Fruit fly (Drosophila melanogaster): ENCODE measurements around the gene Elp6.
A peak's percentile ranks its signal among the peaks of the same experiment; 100 is the strongest.

The Elp6 gene

DNA sequence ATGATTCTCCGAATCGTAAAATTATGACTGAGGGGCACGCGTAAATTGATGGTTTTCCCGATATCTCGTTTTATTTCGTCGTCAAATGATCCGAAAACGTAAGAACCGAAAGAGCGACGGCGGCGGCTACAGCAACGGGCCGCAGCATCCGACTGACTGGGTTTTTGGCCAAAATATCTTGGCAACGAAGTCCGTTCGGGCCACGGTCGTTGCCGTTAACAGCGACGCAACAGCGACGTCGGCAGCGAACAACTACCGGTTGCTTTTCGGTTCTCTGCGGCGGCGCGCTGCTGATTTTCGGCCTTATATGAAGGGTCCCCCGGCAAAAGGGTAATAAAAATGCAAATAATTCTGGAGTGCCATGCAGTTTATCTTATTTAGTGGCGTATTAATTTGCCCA is 32.7 kb downstream of the Elp6 start, which contains the start of gene PK2-R2:
PK2-R2 (minus strand) TSS at position 160 of the 400 bp plus-strand sequence.
- no peak for TF ChIP-seq eg (GFP tag; IDR thresholded peaks at IDR 0.05)
- TF ChIP-seq CG1621 (tag; optimal IDR thresholded peaks at IDR 0.05) = no peak
- no peak for TF ChIP-seq Ets96B (tag; optimal IDR thresholded peaks at IDR 0.05)
- no peak for TF ChIP-seq CG34406 (GFP tag; optimal IDR thresholded peaks at IDR 0.05)

DNA sequence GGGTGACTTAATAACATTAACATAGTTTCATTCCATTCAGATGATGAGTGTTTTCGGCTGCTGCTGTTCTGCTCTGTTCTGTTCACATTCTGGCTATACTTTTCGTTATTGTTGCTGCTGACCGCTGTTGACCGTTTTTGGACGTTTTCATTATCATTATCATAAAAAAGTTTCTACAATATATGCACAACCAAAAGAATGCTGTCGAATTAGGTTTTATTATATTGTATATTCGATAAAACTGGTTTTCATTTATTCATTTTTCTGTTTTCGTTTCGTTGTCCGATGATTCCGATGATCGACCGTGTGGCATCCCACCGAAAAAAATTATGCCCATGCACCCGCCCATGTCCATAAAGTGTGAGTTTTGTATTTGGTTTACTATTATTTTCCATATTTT is 33.7 kb downstream of the Elp6 start:
- TF ChIP-seq Met (GFP tag; optimal IDR thresholded peaks at IDR 0.05) = no peak
- TF ChIP-seq CG3919 (GFP tag; optimal IDR thresholded peaks at IDR 0.05) = no peak
- TF ChIP-seq CG9139 (GFP tag; optimal IDR thresholded peaks at IDR 0.05) = no peak
- TF ChIP-seq Hr4 (GFP tag; optimal IDR thresholded peaks at IDR 0.05) = no peak
- no peak for TF ChIP-seq vri (GFP tag; optimal IDR thresholded peaks at IDR 0.05)
- no peak for TF ChIP-seq Eip78C (GFP tag)
- TF ChIP-seq dsx (GFP tag; optimal IDR thresholded peaks at IDR 0.05; ENCODE audit: poor library complexity, severe bottlenecking) = no peak
- TF ChIP-seq spab (GFP tag; optimal IDR thresholded peaks at IDR 0.05) = no peak

DNA sequence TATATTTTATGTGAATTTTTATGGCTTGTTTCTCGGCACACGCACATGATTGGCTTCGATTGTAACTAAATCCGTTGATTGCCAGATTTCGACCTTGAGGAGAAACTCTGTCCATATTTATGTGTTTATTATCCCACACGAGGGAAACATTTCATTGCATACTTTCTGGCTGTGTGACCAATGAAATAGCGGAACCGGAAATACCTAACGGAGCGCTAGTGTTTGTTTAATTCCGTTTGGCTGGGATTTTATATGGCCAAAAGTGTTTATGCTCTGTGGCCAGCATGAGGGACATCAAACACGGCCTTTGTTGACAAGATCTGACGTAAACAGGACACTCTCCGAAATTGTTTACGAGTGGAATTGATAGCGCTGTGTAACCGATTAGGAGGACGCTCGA is 46.8 kb downstream of the Elp6 start:
- TF ChIP-seq pdm3 (GFP tag; optimal IDR thresholded peaks at IDR 0.05) (peak; percentile 16), CG6276 (GFP tag; optimal IDR thresholded peaks at IDR 0.05) (no peak), cyc (GFP tag; optimal IDR thresholded peaks at IDR 0.05) (no peak), Met (GFP tag; optimal IDR thresholded peaks at IDR 0.05) (peak; percentile 13), CG10669 (GFP tag; optimal IDR thresholded peaks at IDR 0.05) (no peak), net (GFP tag; optimal IDR thresholded peaks at IDR 0.05) (peak; percentile 30), Sox14 (GFP tag; optimal IDR thresholded peaks at IDR 0.05) (no peak), CG9139 (GFP tag; optimal IDR thresholded peaks at IDR 0.05) (no peak), achi (GFP tag; optimal IDR thresholded peaks at IDR 0.05) (peak; percentile 35), esn (GFP tag; optimal IDR thresholded peaks at IDR 0.05) (no peak), ss (GFP tag; optimal IDR thresholded peaks at IDR 0.05) (no peak), dsx (GFP tag; optimal IDR thresholded peaks at IDR 0.05; ENCODE audit: poor library complexity, severe bottlenecking) (no peak), CG34406 (GFP tag; optimal IDR thresholded peaks at IDR 0.05) (peak; percentile 29), salr (GFP tag; optimal IDR thresholded peaks at IDR 0.05) (peak in 1 of 2 experiments; percentile 8), Sox102F (GFP tag; optimal IDR thresholded peaks at IDR 0.05) (peak; percentile 43), Eip78C (GFP tag) (peak; percentile 77), CG10631 (GFP tag; optimal IDR thresholded peaks at IDR 0.05) (no peak), dac (GFP tag; optimal IDR thresholded peaks at IDR 0.05) (no peak), CG11294 (GFP tag; IDR thresholded peaks at IDR 0.05) (no peak), CG8319 (GFP tag; optimal IDR thresholded peaks at IDR 0.05) (no peak), Smox (GFP tag; optimal IDR thresholded peaks at IDR 0.05) (no peak), acj6 (GFP tag; optimal IDR thresholded peaks at IDR 0.05) (peak; percentile 2), CG3919 (GFP tag; optimal IDR thresholded peaks at IDR 0.05) (peak; percentile 40), topi (GFP tag; optimal IDR thresholded peaks at IDR 0.05) (no peak), eg (GFP tag; IDR thresholded peaks at IDR 0.05) (no peak; the same call in 1 of the 3 replicates), CG8119 (GFP tag; IDR thresholded peaks at IDR 0.05) (no peak)

DNA sequence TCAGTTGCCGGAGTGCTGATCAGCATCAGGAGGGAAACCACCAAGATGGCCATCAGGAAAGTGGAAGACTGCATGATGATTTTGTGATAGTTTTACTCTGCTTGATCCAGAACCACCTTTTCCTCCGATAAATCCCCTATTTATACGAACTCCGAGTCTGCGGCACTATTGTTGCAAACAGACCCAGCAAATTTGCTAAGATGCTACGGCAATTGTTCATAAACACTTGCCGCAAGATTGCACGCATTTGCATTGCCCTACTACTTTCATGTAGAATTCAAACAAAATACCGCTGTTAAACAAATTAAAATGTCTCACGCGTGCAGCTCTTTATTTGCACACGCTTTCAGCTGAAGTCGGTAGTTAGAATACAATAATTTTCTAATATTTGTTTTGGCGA is 47.5 kb downstream of the Elp6 start, which contains the start of gene CG45080:
CG45080 (minus strand) TSS at position 101 of the 400 bp plus-strand sequence.
- TF ChIP-seq Blimp-1 (GFP tag; optimal IDR thresholded peaks at IDR 0.05) (no peak), ss (GFP tag; optimal IDR thresholded peaks at IDR 0.05) (no peak), CG6792 (GFP tag; optimal IDR thresholded peaks at IDR 0.05) (no peak)

DNA sequence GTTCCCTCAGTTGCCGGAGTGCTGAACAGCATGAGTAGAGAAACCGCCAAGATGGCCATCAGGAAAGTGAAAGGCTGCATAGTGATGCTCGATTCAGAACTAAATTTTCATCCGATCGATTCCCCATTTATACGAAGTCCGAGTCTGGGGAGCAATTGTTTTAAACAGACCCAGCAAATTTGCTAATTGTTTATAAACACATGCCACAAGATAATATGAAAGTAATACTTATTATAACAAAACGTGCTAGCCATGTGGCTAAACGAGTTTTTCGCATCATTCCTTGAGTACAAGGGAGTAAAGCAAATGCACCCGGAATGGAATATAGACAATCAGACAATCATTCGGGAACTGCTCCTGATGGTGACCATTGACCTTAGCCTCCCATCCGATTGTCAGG is 53.6 kb downstream of the Elp6 start, which contains the start of gene CG44142:
CG44142 (minus strand) TSS at position 101 of the 400 bp plus-strand sequence.
- TF ChIP-seq acj6 (GFP tag; optimal IDR thresholded peaks at IDR 0.05) = no peak
- TF ChIP-seq CG8119 (GFP tag; IDR thresholded peaks at IDR 0.05) = no peak
- TF ChIP-seq Eip75B (GFP tag; optimal IDR thresholded peaks at IDR 0.05) = no peak
- no peak for TF ChIP-seq Smox (GFP tag; optimal IDR thresholded peaks at IDR 0.05)
- no peak for TF ChIP-seq salr (GFP tag; optimal IDR thresholded peaks at IDR 0.05)
- TF ChIP-seq Hr38 (GFP tag; optimal IDR thresholded peaks at IDR 0.05) = no peak
- no peak for TF ChIP-seq CG6854 (GFP tag; optimal IDR thresholded peaks at IDR 0.05)
- TF ChIP-seq Sox14 (GFP tag; optimal IDR thresholded peaks at IDR 0.05) = no peak
- no peak for TF ChIP-seq spab (GFP tag; optimal IDR thresholded peaks at IDR 0.05)
- no peak for TF ChIP-seq pdm3 (GFP tag; optimal IDR thresholded peaks at IDR 0.05)
- no peak for TF ChIP-seq Blimp-1 (GFP tag; optimal IDR thresholded peaks at IDR 0.05)
- no peak for TF ChIP-seq cyc (GFP tag; optimal IDR thresholded peaks at IDR 0.05)
- no peak for TF ChIP-seq Hr4 (GFP tag; optimal IDR thresholded peaks at IDR 0.05)
- no peak for TF ChIP-seq eg (GFP tag; IDR thresholded peaks at IDR 0.05)
- TF ChIP-seq vri (GFP tag; optimal IDR thresholded peaks at IDR 0.05) = no peak
- no peak for TF ChIP-seq Ets96B (tag; optimal IDR thresholded peaks at IDR 0.05)
- TF ChIP-seq Sox102F (GFP tag; optimal IDR thresholded peaks at IDR 0.05) = no peak
- TF ChIP-seq Ets21C (GFP tag; optimal IDR thresholded peaks at IDR 0.05) = no peak
